Worm (Caenorhabditis elegans): ENCODE results near the gene aqp-8.

The aqp-8 gene

DNA sequence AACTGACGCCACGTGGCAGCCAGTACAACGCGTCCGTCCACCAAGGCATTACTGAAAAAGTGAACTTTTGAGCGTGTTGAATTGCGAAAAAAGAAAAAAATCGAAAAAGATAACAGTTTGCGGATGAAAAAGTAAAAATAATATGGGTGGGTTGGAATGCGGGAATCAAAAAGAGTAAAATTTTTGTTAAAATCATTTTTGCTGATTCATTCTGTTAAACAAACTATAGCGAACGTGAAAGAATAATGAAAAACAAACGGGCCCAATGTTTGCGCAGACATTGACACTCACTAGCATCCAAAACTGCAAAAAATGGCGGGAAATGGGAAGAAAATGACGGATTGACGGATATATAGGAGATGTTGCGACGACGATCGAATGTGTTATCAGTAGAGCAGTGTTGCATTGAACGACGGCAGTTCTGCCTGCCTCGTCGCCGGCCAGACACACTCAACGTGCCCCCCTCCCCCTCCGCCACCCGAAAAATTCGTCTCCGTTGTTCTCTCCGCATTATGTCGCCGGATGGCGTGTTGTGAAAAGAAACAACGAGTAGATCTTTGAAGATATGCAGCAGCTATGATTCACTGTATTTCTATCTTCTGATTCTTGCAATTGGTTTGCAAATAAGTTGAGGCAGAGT lies 5.2 kb downstream of the aqp-8 start, which contains the start of gene hyl-2:
hyl-2 (minus strand) TSS at position 51 of the 640 bp plus-strand sequence.
- TF ChIP-seq drap-1 (GFP tag; optimal IDR thresholded peaks at IDR 0.05) (no peak), lin-13 (tag; optimal IDR thresholded peaks at IDR 0.05) (peak; percentile 10), hlh-1 (tag; optimal IDR thresholded peaks at IDR 0.05) (peak; percentile 5), lsy-2 (tag; optimal IDR thresholded peaks at IDR 0.05) (no peak), ceh-39 (tag; optimal IDR thresholded peaks at IDR 0.05) (no peak), elt-1 (tag; optimal IDR thresholded peaks at IDR 0.05; ENCODE audit: borderline replicate concordance, insufficient read depth) (peak; percentile 21), ham-2 (GFP tag; optimal IDR thresholded peaks at IDR 0.05) (peak; percentile 37), flh-1 (GFP tag; optimal IDR thresholded peaks at IDR 0.05) (no peak), lin-32 (GFP tag; optimal IDR thresholded peaks at IDR 0.05) (no peak), sptf-1 (tag; optimal IDR thresholded peaks at IDR 0.05) (peak; percentile 42), elt-3 (tag; optimal IDR thresholded peaks at IDR 0.05) (no peak), zip-8 (tag; optimal IDR thresholded peaks at IDR 0.05) (no peak), ztf-11 (tag; optimal IDR thresholded peaks at IDR 0.05) (no peak), cnd-1 (tag; optimal IDR thresholded peaks at IDR 0.05) (peak; percentile 39), mls-2 (tag; optimal IDR thresholded peaks at IDR 0.05) (peak; percentile 8), unc-39 (tag; optimal IDR thresholded peaks at IDR 0.05) (no peak), ceh-83 (GFP tag; optimal IDR thresholded peaks at IDR 0.05) (no peak)

DNA sequence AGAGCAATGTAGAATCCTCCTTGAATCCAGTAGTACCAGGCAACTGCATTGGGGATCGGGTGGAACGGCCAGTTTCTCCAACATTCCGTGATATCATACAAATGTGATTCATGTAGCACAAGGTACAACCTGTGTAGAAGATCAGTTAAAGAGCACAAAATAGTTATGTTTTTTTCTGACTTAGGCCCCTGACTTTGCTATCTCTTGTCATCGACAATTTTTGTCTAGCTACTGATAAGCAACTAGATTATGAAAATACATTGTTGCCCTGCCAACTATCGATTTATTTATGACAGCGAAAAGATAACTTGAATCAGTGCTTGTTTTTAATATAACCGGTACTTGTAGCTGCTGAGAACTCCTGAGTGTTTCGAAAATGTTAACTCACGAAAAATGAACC lies 6.5 kb downstream of the aqp-8 start:
- TF ChIP-seq mab-5 (tag; optimal IDR thresholded peaks at IDR 0.05) (no peak), ces-1 (GFP tag; optimal IDR thresholded peaks at IDR 0.05) (no peak), sptf-1 (tag; optimal IDR thresholded peaks at IDR 0.05) (no peak)

DNA sequence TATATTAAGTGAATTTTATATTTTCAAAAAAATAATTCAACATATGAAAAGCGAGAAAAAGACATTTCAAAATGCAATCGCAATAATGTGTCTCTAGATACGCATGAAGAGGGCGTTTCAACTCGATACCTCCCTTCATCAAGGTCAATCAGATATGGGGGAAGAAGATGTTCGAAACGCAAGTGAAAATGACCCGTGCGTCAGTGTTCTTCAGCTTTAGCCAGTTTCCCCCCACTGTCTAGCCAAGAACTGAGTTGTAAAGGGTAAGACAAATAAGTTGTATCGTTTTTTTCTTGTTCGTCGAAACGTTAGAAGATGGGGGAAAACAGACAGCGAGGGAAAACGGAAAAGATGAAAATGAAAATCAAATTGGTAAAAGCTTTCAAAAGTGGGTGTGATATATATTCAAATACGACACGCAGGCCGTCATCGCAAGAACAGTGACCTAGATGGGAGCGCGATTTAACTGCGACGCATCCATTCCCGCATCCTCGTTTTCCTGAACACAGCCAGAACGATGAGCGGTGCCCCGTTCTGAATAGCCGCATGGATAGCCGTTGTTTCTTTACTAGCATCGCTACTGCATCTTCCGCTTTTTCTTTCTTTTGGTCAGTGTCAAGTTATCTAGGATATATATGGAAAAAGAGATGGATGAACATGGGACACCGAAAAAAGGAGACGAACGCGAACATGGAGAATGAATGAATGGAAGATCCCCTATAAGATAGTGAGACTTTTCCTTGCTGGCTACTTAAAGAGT lies 10.0 kb downstream of the aqp-8 start:
- peak; percentile 93 for TF ChIP-seq ham-2 (GFP tag; optimal IDR thresholded peaks at IDR 0.05)
- no peak for TF ChIP-seq sptf-1 (tag; optimal IDR thresholded peaks at IDR 0.05)
- TF ChIP-seq cnd-1 (tag; optimal IDR thresholded peaks at IDR 0.05) = no peak
- TF ChIP-seq blmp-1 (tag; optimal IDR thresholded peaks at IDR 0.05) = peak; percentile 28
- TF ChIP-seq ces-1 (GFP tag; optimal IDR thresholded peaks at IDR 0.05) = no peak
- no peak for TF ChIP-seq drap-1 (GFP tag; optimal IDR thresholded peaks at IDR 0.05)
- TF ChIP-seq snpc-4 (tag; optimal IDR thresholded peaks at IDR 0.05) = no peak

ce11 chrX:4691148-4691773 lies 13.5 kb downstream of the aqp-8 start, which contains the start of gene K02G10.5:
Gene K02G10.5 (minus strand): TSS chrX:4691198.
- TF ChIP-seq elt-3 (tag; optimal IDR thresholded peaks at IDR 0.05) (no peak), hlh-1 (tag; optimal IDR thresholded peaks at IDR 0.05) (no peak)

- TF ChIP-seq cnd-1 (tag; optimal IDR thresholded peaks at IDR 0.05) = no peak
- TF ChIP-seq nhr-28 (tag; optimal IDR thresholded peaks at IDR 0.05) = no peak
- no peak for TF ChIP-seq unc-39 (tag; optimal IDR thresholded peaks at IDR 0.05)
- TF ChIP-seq unc-120 (tag; optimal IDR thresholded peaks at IDR 0.05; ENCODE audit: poor library complexity, severe bottlenecking) = no peak
- no peak for TF ChIP-seq mls-2 (tag; optimal IDR thresholded peaks at IDR 0.05)
- TF ChIP-seq lin-32 (GFP tag; optimal IDR thresholded peaks at IDR 0.05) = no peak
- TF ChIP-seq elt-1 (tag; optimal IDR thresholded peaks at IDR 0.05; ENCODE audit: borderline replicate concordance, insufficient read depth) = no peak
- no peak for TF ChIP-seq unc-62 (GFP tag; optimal IDR thresholded peaks at IDR 0.05)
- no peak for TF ChIP-seq M03D4.4 (tag; optimal IDR thresholded peaks at IDR 0.05)
- no peak for TF ChIP-seq tbx-8 (GFP tag; optimal IDR thresholded peaks at IDR 0.05)
- TF ChIP-seq ceh-39 (tag; optimal IDR thresholded peaks at IDR 0.05) = no peak
- no peak for TF ChIP-seq drap-1 (GFP tag; optimal IDR thresholded peaks at IDR 0.05)
- no peak for TF ChIP-seq mep-1 (tag; optimal IDR thresholded peaks at IDR 0.05)
Measured at ce11 chrX:4685579-4685978, 19.2 kb downstream of the aqp-8 start.

- no peak for TF ChIP-seq nhr-28 (tag; optimal IDR thresholded peaks at IDR 0.05)
- no peak for TF ChIP-seq tbx-8 (GFP tag; optimal IDR thresholded peaks at IDR 0.05)
- no peak for TF ChIP-seq hlh-1 (tag; optimal IDR thresholded peaks at IDR 0.05)
- no peak for TF ChIP-seq lin-13 (tag; optimal IDR thresholded peaks at IDR 0.05)
- no peak for TF ChIP-seq sem-2 (GFP tag; optimal IDR thresholded peaks at IDR 0.05)
- no peak for TF ChIP-seq ceh-39 (tag; optimal IDR thresholded peaks at IDR 0.05)
- TF ChIP-seq unc-120 (tag; optimal IDR thresholded peaks at IDR 0.05; ENCODE audit: poor library complexity, severe bottlenecking) = no peak
- TF ChIP-seq pha-4 (tag; optimal IDR thresholded peaks at IDR 0.05) = no peak
- TF ChIP-seq mep-1 (tag; optimal IDR thresholded peaks at IDR 0.05) = no peak
- TF ChIP-seq mls-2 (tag; optimal IDR thresholded peaks at IDR 0.05) = no peak
- no peak for TF ChIP-seq nhr-76 (tag; optimal IDR thresholded peaks at IDR 0.05)
Measured at ce11 chrX:4682616-4683015, 22.2 kb downstream of the aqp-8 start, which contains the start of gene K02G10.15. Gene K02G10.15 (minus strand): TSS chrX:4682716.
